Fruit fly (Drosophila melanogaster) Kc167 (cell line): ENCODE data around the gene yellow-e2.

Source experiments
- Myc ChIP-seq: fragments of >200 bp; optimal IDR thresholded peaks from 2 replicates; lab custom pipeline; 2017; ENCODE audit warnings: missing external identifiers
- Sin3A ChIP-seq: fragments of >200 bp; optimal IDR thresholded peaks from 2 replicates; lab custom pipeline; 2018; ENCODE audit warnings: missing external identifiers
- h ChIP-seq: fragments of >200 bp; optimal IDR thresholded peaks from 3 replicates; lab custom pipeline; 2018; ENCODE audit warnings: missing external identifiers
- insv ChIP-seq: fragments of >200 bp; optimal IDR thresholded peaks from 3 replicates; lab custom pipeline; 2018; ENCODE audit warnings: missing external identifiers
- psq ChIP-seq: fragments of >200 bp; optimal IDR thresholded peaks from 2 replicates; lab custom pipeline; 2017; ENCODE audit warnings: missing external identifiers
- ttk ChIP-seq: sonication (Bioruptor generic); optimal IDR thresholded peaks from 2 replicates; lab custom pipeline; 2017; ENCODE audit warnings: missing external identifiers

The yellow-e2 gene

dm6 chr3R:13428341-13429040 lies 21.7 kb upstream of the yellow-e2 start:
- no peak for TF ChIP-seq psq (lab: Kevin White, UChicago)
- no peak for TF ChIP-seq h
- no peak for TF ChIP-seq Myc (lab: Kevin White, UChicago)
- no peak for TF ChIP-seq Sin3A
- no peak for TF ChIP-seq insv
- TF ChIP-seq ttk (lab: Kevin White, UChicago): no peak

dm6 chr3R:13425470-13426033 lies 18.8 kb upstream of the yellow-e2 start, which contains the start of gene Act87E:
Gene Act87E, plus strand, starts transcription at chr3R:13425983.
- TF ChIP-seq Sin3A (no peak), Myc (lab: Kevin White, UChicago) (no peak), h (no peak), ttk (lab: Kevin White, UChicago) (no peak)

- TF ChIP-seq Sin3A (no peak), Myc (lab: Kevin White, UChicago) (no peak), psq (lab: Kevin White, UChicago) (no peak), ttk (lab: Kevin White, UChicago) (no peak), insv (no peak), h (no peak)
Measured at dm6 chr3R:13422178-13422577, 15.4 kb upstream of the yellow-e2 start.

dm6 chr3R:13419979-13420378 lies 13.2 kb upstream of the yellow-e2 start, which contains the start of gene Ir87a:
Gene Ir87a, plus strand, starts transcription at chr3R:13420279.
- TF ChIP-seq psq (lab: Kevin White, UChicago) (no peak), ttk (lab: Kevin White, UChicago) (no peak), Myc (lab: Kevin White, UChicago) (no peak), insv (no peak)

- TF ChIP-seq Sin3A: no peak
- no peak for TF ChIP-seq ttk (lab: Kevin White, UChicago)
- no peak for TF ChIP-seq insv
- TF ChIP-seq Myc (lab: Kevin White, UChicago): no peak
- no peak for TF ChIP-seq psq (lab: Kevin White, UChicago)
- TF ChIP-seq h: no peak
Measured at dm6 chr3R:13417067-13417595, 10.3 kb upstream of the yellow-e2 start.

- TF ChIP-seq ttk (lab: Kevin White, UChicago) (no peak), h (no peak), insv (no peak), psq (lab: Kevin White, UChicago) (no peak), Myc (lab: Kevin White, UChicago) (no peak), Sin3A (no peak)
Measured at dm6 chr3R:13415186-13415585, 8.4 kb upstream of the yellow-e2 start, which contains the start of gene yellow-e. Gene yellow-e, minus strand, starts transcription at chr3R:13415286.

- TF ChIP-seq Myc (lab: Kevin White, UChicago): no peak
- TF ChIP-seq ttk (lab: Kevin White, UChicago): no peak
- TF ChIP-seq psq (lab: Kevin White, UChicago): no peak
- TF ChIP-seq h: no peak
- TF ChIP-seq Sin3A: no peak
- TF ChIP-seq insv: no peak
Measured at dm6 chr3R:13412704-13413103, 5.9 kb upstream of the yellow-e2 start.

dm6 chr3R:13404841-13405441 lies 1.9 kb downstream of the yellow-e2 start, which contains the start of gene yellow-e3:
Gene yellow-e3, minus strand, starts transcription at chr3R:13404870.
- TF ChIP-seq Sin3A: no peak
- no peak for TF ChIP-seq Myc (lab: Kevin White, UChicago)
- TF ChIP-seq psq (lab: Kevin White, UChicago): no peak
- no peak for TF ChIP-seq h
- TF ChIP-seq insv: no peak
- TF ChIP-seq ttk (lab: Kevin White, UChicago): no peak

- TF ChIP-seq Myc (lab: Kevin White, UChicago) (no peak), Sin3A (no peak), psq (lab: Kevin White, UChicago) (no peak), h (no peak), insv (no peak), ttk (lab: Kevin White, UChicago) (no peak)
Measured at dm6 chr3R:13403032-13403459, 3.8 kb downstream of the yellow-e2 start, which contains the start of gene Dpm3. Gene Dpm3, minus strand, starts transcription at chr3R:13403051.

dm6 chr3R:13401722-13402296 lies 5.0 kb downstream of the yellow-e2 start, which contains the start of gene GILT1:
Gene GILT1, minus strand, starts transcription at chr3R:13401862.
- TF ChIP-seq psq (lab: Kevin White, UChicago): no peak
- no peak for TF ChIP-seq ttk (lab: Kevin White, UChicago)
- TF ChIP-seq Sin3A: no peak
- TF ChIP-seq Myc (lab: Kevin White, UChicago): no peak
- no peak for TF ChIP-seq h
- no peak for TF ChIP-seq insv

- TF ChIP-seq psq (lab: Kevin White, UChicago): no peak
- no peak for TF ChIP-seq ttk (lab: Kevin White, UChicago)
- no peak for TF ChIP-seq insv
- no peak for TF ChIP-seq Myc (lab: Kevin White, UChicago)
- no peak for TF ChIP-seq h
- TF ChIP-seq Sin3A: no peak
Measured at dm6 chr3R:13400902-13401721, 5.7 kb downstream of the yellow-e2 start.
